Fruit fly (Drosophila melanogaster) Kc167 (cell line): ENCODE measurements around the gene Cyp4g15.

Experiments used
- h ChIP-seq: fragments of >200 bp; optimal IDR thresholded peaks from 3 replicates; lab custom pipeline; 2018; ENCODE audit warnings: missing external identifiers
- psq ChIP-seq: fragments of >200 bp; optimal IDR thresholded peaks from 2 replicates; lab custom pipeline; 2017; ENCODE audit warnings: missing external identifiers

DNA sequence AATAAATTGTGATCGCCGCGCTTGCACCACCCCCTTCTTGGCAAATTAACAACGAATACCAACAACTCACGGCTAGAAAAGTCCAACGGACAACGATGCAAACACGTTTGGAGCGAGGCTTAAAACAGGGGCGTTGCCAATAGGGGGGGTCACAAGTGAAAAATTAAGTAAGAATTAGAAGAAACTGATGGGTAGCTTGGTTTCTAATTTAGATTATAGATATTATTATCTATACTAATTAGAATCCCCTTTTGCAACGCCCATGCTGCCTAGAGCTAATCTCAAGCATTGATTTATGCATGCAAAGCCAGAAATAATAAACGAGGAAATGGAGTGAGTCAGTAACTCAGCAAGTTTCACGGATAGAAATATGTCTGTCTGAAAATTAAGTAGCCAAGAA is 41.6 kb downstream of the Cyp4g15 start:
- TF ChIP-seq psq (lab: Kevin White, UChicago) (no peak), h (no peak)
